Fruit fly (Drosophila melanogaster) whole organism, embryonic: ENCODE measurements around the gene CG12521.

Source experiments
- CG12236 ChIP-seq: fragments of 200-800 bp; sonication (Bioruptor generic); optimal IDR thresholded peaks from 2 replicates; lab custom pipeline; 2016; ENCODE audit warnings: missing biosample characterization, missing genetic modification characterization
- CG13287 ChIP-seq: fragments of 200-800 bp; sonication (Bioruptor generic); IDR thresholded peaks from 2 replicates; pipeline ENCODE4 v1.3.6; 2022; ENCODE audit warnings: missing biosample characterization, missing genetic modification characterization; ENCODE audit not compliant: partially characterized antibody
- CG13894 ChIP-seq: fragments of 200-800 bp; sonication (Bioruptor generic); optimal IDR thresholded peaks from 3 replicates; lab custom pipeline; 2018; ENCODE audit warnings: missing biosample characterization, mild to moderate bottlenecking, missing genetic modification characterization, moderate library complexity
- CG14014 ChIP-seq: fragments of 200-800 bp; sonication (Bioruptor generic); IDR thresholded peaks from 2 replicates; pipeline ENCODE4 v1.3.6; 2022; ENCODE audit warnings: missing biosample characterization, missing genetic modification characterization
- CG1529 ChIP-seq: fragments of 200-800 bp; sonication (Bioruptor generic); optimal IDR thresholded peaks from 3 replicates; lab custom pipeline; 2018; ENCODE audit warnings: missing biosample characterization, missing genetic modification characterization
- CG15479 ChIP-seq: fragments of 200-800 bp; sonication (Bioruptor generic); optimal IDR thresholded peaks from 3 replicates; lab custom pipeline; 2019; ENCODE audit warnings: missing biosample characterization, mild to moderate bottlenecking, missing genetic modification characterization, moderate library complexity
- CG16813 ChIP-seq: fragments of 200-800 bp; sonication (Bioruptor generic); IDR thresholded peaks from 3 replicates; pipeline ENCODE4 v1.3.6; 2022; ENCODE audit warnings: missing biosample characterization, missing genetic modification characterization; ENCODE audit not compliant: partially characterized antibody
- CG17186 ChIP-seq: fragments of 200-800 bp; sonication (Bioruptor generic); optimal IDR thresholded peaks from 3 replicates; lab custom pipeline; 2017; ENCODE audit warnings: missing biosample characterization, missing genetic modification reagents, missing genetic modification characterization
- CG17385 ChIP-seq: fragments of 200-800 bp; sonication (Bioruptor generic); optimal IDR thresholded peaks from 3 replicates; lab custom pipeline; 2018; ENCODE audit warnings: missing biosample characterization, mild to moderate bottlenecking, missing genetic modification characterization
- CG17829 ChIP-seq: fragments of 200-800 bp; optimal IDR thresholded peaks from 2 replicates; lab custom pipeline; 2019; ENCODE audit warnings: missing biosample characterization, mild to moderate bottlenecking, missing genetic modification characterization, moderate library complexity
- CG2129 ChIP-seq: fragments of 200-800 bp; sonication (Bioruptor generic); IDR thresholded peaks from 2 replicates; pipeline ENCODE4 v1.3.6; 2022; ENCODE audit warnings: missing biosample characterization, missing genetic modification characterization; ENCODE audit not compliant: partially characterized antibody
- CG30020 ChIP-seq: fragments of 200-800 bp; optimal IDR thresholded peaks from 2 replicates; lab custom pipeline; 2019; ENCODE audit warnings: missing biosample characterization, mild to moderate bottlenecking, missing genetic modification characterization, moderate library complexity
- CG7963 ChIP-seq: fragments of 200-800 bp; sonication (Bioruptor generic); IDR thresholded peaks from 3 replicates; pipeline ENCODE4 v1.3.6; 2022; ENCODE audit warnings: missing biosample characterization, missing genetic modification characterization; ENCODE audit not compliant: partially characterized antibody
- E2f2 ChIP-seq: fragments of 200-800 bp; sonication (Bioruptor generic); IDR thresholded peaks from 2 replicates; pipeline ENCODE4 v1.3.6; 2022; ENCODE audit warnings: missing biosample characterization, missing genetic modification characterization
- Fer2 ChIP-seq: fragments of 200-800 bp; sonication (Bioruptor generic); optimal IDR thresholded peaks from 2 replicates; lab custom pipeline; 2018; ENCODE audit warnings: missing biosample characterization, mild to moderate bottlenecking, missing genetic modification characterization, moderate library complexity
- GATAe ChIP-seq: fragments of 200-800 bp; sonication (Bioruptor generic); conservative IDR thresholded peaks from 2 replicates; pipeline ENCODE4 v1.3.6; 2022; ENCODE audit warnings: missing biosample characterization, missing genetic modification characterization
- HLH3B ChIP-seq: fragments of 200-800 bp; sonication (Bioruptor generic); IDR thresholded peaks from 2 replicates; pipeline ENCODE4 v1.3.6; 2022; ENCODE audit warnings: missing biosample characterization, missing genetic modification characterization
- Hmr ChIP-seq: fragments of 200-800 bp; sonication (Bioruptor generic); optimal IDR thresholded peaks from 3 replicates; lab custom pipeline; 2017; ENCODE audit warnings: mild to moderate bottlenecking, missing biosample characterization, missing genetic modification reagents, missing genetic modification characterization
- Nf-YC ChIP-seq: fragments of 200-800 bp; optimal IDR thresholded peaks from 3 replicates; lab custom pipeline; 2019; ENCODE audit warnings: missing biosample characterization, mild to moderate bottlenecking, missing genetic modification characterization, moderate library complexity
- Opbp ChIP-seq: fragments of 200-800 bp; sonication (Bioruptor generic); IDR thresholded peaks from 3 replicates; pipeline ENCODE4 v1.3.6; 2022; ENCODE audit warnings: missing biosample characterization, missing genetic modification characterization; ENCODE audit not compliant: partially characterized antibody
- PHDP ChIP-seq: fragments of 200-800 bp; sonication (Bioruptor generic); optimal IDR thresholded peaks from 3 replicates; lab custom pipeline; 2018; ENCODE audit warnings: missing biosample characterization, mild to moderate bottlenecking, missing genetic modification characterization, moderate library complexity
- Pdp1 ChIP-seq, 2 experiments: fragments of 200-800 bp; sonication (Bioruptor generic); optimal IDR thresholded peaks; 3 replicates each; lab custom pipeline; 2016; ENCODE audit warnings: missing biosample characterization in 2 of 2, missing genetic modification characterization in 2 of 2, mild to moderate bottlenecking in 1 of 2, moderate library complexity in 1 of 2
- Scr ChIP-seq: fragments of 200-800 bp; sonication (Bioruptor generic); IDR thresholded peaks from 2 replicates; pipeline ENCODE4 v1.3.6; 2022; ENCODE audit warnings: missing biosample characterization, missing genetic modification characterization; ENCODE audit not compliant: partially characterized antibody
- Side ChIP-seq: fragments of 200-800 bp; sonication (Bioruptor generic); optimal IDR thresholded peaks from 2 replicates; lab custom pipeline; 2016; ENCODE audit warnings: missing biosample characterization, missing genetic modification characterization
- bigmax ChIP-seq: fragments of 200-800 bp; sonication (Bioruptor generic); optimal IDR thresholded peaks from 2 replicates; lab custom pipeline; 2018; ENCODE audit warnings: missing biosample characterization, mild to moderate bottlenecking, missing genetic modification characterization
- cas ChIP-seq: fragments of 200-800 bp; sonication (Bioruptor generic); IDR thresholded peaks from 2 replicates; pipeline ENCODE4 v1.3.6; 2022; ENCODE audit warnings: missing biosample characterization, missing genetic modification characterization
- caup ChIP-seq: fragments of 200-800 bp; sonication (Bioruptor generic); optimal IDR thresholded peaks from 3 replicates; lab custom pipeline; 2017; ENCODE audit warnings: missing biosample characterization, mild to moderate bottlenecking, missing genetic modification characterization, moderate library complexity; ENCODE audit not compliant: severe bottlenecking
- chinmo ChIP-seq: fragments of 200-800 bp; sonication (Bioruptor generic); IDR thresholded peaks from 4 replicates; pipeline ENCODE4 v1.3.6; 2022; ENCODE audit warnings: missing biosample characterization, missing genetic modification characterization; ENCODE audit not compliant: partially characterized antibody
- dysf ChIP-seq: fragments of 200-800 bp; sonication (Bioruptor generic); IDR thresholded peaks from 3 replicates; pipeline ENCODE4 v1.3.6; 2022; ENCODE audit warnings: missing biosample characterization, missing genetic modification characterization
- fd102C ChIP-seq: fragments of 200-800 bp; sonication (Bioruptor generic); optimal IDR thresholded peaks from 2 replicates; lab custom pipeline; 2018; ENCODE audit warnings: missing biosample characterization, mild to moderate bottlenecking, missing genetic modification characterization, moderate library complexity
- gem ChIP-seq: fragments of 200-800 bp; sonication (Bioruptor generic); optimal IDR thresholded peaks from 2 replicates; lab custom pipeline; 2019; ENCODE audit warnings: missing biosample characterization, mild to moderate bottlenecking, missing genetic modification characterization, moderate library complexity
- gfzf ChIP-seq: fragments of 200-800 bp; sonication (Bioruptor generic); optimal IDR thresholded peaks from 2 replicates; lab custom pipeline; 2016; ENCODE audit warnings: missing biosample characterization, mild to moderate bottlenecking, missing genetic modification characterization, moderate library complexity
- gro ChIP-seq: fragments of 200-800 bp; sonication (Bioruptor generic); optimal IDR thresholded peaks from 2 replicates; lab custom pipeline; 2016; ENCODE audit warnings: missing biosample characterization, missing genetic modification characterization
- gsb ChIP-seq: fragments of 200-800 bp; sonication (Bioruptor generic); IDR thresholded peaks from 2 replicates; pipeline ENCODE4 v1.3.6; 2022; ENCODE audit warnings: missing biosample characterization, missing genetic modification characterization
- gt ChIP-seq: fragments of 200-800 bp; sonication (Bioruptor generic); IDR thresholded peaks from 2 replicates; pipeline ENCODE4 v1.3.6; 2022; ENCODE audit warnings: missing biosample characterization, missing genetic modification characterization
- jigr1 ChIP-seq: fragments of 200-800 bp; sonication (Bioruptor generic); IDR thresholded peaks from 3 replicates; pipeline ENCODE4 v1.3.6; 2022; ENCODE audit warnings: missing biosample characterization, missing genetic modification characterization
- kah ChIP-seq: fragments of 200-800 bp; sonication (Bioruptor generic); optimal IDR thresholded peaks from 2 replicates; lab custom pipeline; 2018; ENCODE audit warnings: missing biosample characterization, mild to moderate bottlenecking, missing genetic modification characterization
- knrl ChIP-seq: fragments of 200-800 bp; sonication (Bioruptor generic); IDR thresholded peaks from 3 replicates; pipeline ENCODE4 v1.3.6; 2022; ENCODE audit warnings: missing biosample characterization, missing genetic modification characterization; ENCODE audit not compliant: partially characterized antibody
- nau ChIP-seq: fragments of 200-800 bp; sonication (Bioruptor generic); optimal IDR thresholded peaks from 3 replicates; lab custom pipeline; 2017; ENCODE audit warnings: missing biosample characterization, mild to moderate bottlenecking, missing genetic modification characterization, missing genetic modification reagents
- pan ChIP-seq, 4 experiments: fragments of >200 bp in 3 of 4; fragments of 200-800 bp in 1 of 4; sonication (Bioruptor generic) in 1 of 4; optimal IDR thresholded peaks in 3 of 4; IDR thresholded peaks in 1 of 4; 2 replicates each; pipeline versions ENCODE4 v1.3.6 to Lab custom; 2017 to 2022; ENCODE audit warnings: missing biosample characterization in 2 of 4, missing genetic modification characterization in 2 of 4, mixed read lengths in 1 of 4
- psq ChIP-seq: fragments of 200-800 bp; sonication (Bioruptor generic); optimal IDR thresholded peaks from 2 replicates; lab custom pipeline; 2017; ENCODE audit warnings: missing biosample characterization, missing genetic modification characterization
- run ChIP-seq: fragments of 200-800 bp; sonication (Bioruptor generic); optimal IDR thresholded peaks from 3 replicates; lab custom pipeline; 2018; ENCODE audit warnings: missing biosample characterization, mild to moderate bottlenecking, missing genetic modification characterization
- sc ChIP-seq, 3 experiments: fragments of >200 bp in 2 of 3; fragments of 200-800 bp in 1 of 3; sonication (Bioruptor generic) in 1 of 3; optimal IDR thresholded peaks; 2 replicates in 2 of 3; 3 replicates in 1 of 3; lab custom pipeline; 2017; ENCODE audit warnings: mild to moderate bottlenecking in 1 of 3, missing biosample characterization in 1 of 3, missing genetic modification characterization in 1 of 3, missing genetic modification reagents in 1 of 3
- seq ChIP-seq: fragments of 200-800 bp; sonication (Bioruptor generic); IDR thresholded peaks from 2 replicates; pipeline ENCODE4 v1.3.6; 2022; ENCODE audit warnings: missing biosample characterization, missing genetic modification characterization
- stwl ChIP-seq: fragments of 200-800 bp; sonication (Bioruptor generic); optimal IDR thresholded peaks from 3 replicates; lab custom pipeline; 2018; ENCODE audit warnings: missing biosample characterization, mild to moderate bottlenecking, missing genetic modification characterization, moderate library complexity
- zf30C ChIP-seq: fragments of 200-800 bp; sonication (Bioruptor generic); optimal IDR thresholded peaks from 3 replicates; lab custom pipeline; 2018; ENCODE audit warnings: missing biosample characterization, mild to moderate bottlenecking, missing genetic modification characterization
- zfh2 ChIP-seq: fragments of 200-800 bp; sonication (Bioruptor generic); optimal IDR thresholded peaks from 2 replicates; lab custom pipeline; 2016; ENCODE audit warnings: missing biosample characterization, missing genetic modification characterization

The CG12521 gene

DNA sequence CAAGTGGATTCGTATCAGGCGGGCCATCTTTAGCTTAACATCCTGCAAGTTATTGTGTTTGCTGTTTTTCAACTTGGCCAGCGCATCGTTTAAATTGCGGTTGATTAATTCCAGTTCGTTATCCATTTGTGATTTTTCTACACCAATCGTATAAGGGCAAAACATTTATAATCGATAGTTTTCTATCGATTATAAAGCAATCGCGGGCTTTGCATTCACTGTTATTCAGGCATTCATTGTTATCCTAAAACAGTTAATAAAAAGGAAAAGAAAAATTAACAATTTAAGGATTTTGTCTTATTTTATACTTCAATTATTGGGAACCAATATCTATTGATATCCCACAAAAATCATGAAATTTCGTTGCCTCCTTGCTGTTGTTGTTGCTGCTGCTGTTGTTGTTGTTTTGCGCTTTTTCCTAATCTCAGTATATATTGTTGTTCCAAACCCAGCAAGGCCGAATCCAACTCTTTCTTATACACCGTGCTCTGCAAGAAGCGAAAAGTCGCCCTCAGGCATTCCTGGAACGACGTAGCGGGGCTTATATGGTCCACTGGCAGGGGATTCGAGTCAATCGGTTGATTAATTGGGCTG, 21.9 kb downstream of the CG12521 start, which contains the start of gene CG32095 (continued):
- TF ChIP-seq CG15479 (no peak), CG13287 (GFP tag; lab: Robert Waterston, UW) (peak; percentile 90), CG30020 (peak; percentile 21), chinmo (GFP tag; lab: Robert Waterston, UW) (0 out of 4 replicates have a peak, but pooled peaks have one; percentile 14), CG1529 (GFP tag; lab: Kevin White, UChicago) (no peak), Nf-YC (tag; lab: Kevin White, UChicago) (peak; percentile 80), zfh2 (GFP tag; lab: Kevin White, UChicago) (no peak), cas (GFP tag; lab: Robert Waterston, UW) (no peak), Hmr (no peak), Side (no peak), Opbp (GFP tag; lab: Robert Waterston, UW) (peak; percentile 76; the same call in 2 of the 3 replicates), gt (GFP tag; lab: Robert Waterston, UW) (no peak), Fer2 (tag; lab: Kevin White, UChicago) (no peak), gem (no peak), CG17829 (tag; lab: Kevin White, UChicago) (no peak), HLH3B (GFP tag; lab: Robert Waterston, UW) (no peak), gfzf (peak; percentile 46), CG12236 (GFP tag; lab: Kevin White, UChicago) (no peak), CG2129 (peak; percentile 53), bigmax (no peak), seq (GFP tag; lab: Robert Waterston, UW) (no peak), CG17186 (no peak), Scr (GFP tag; lab: Robert Waterston, UW) (peak; percentile 87), CG13894 (tag; lab: Kevin White, UChicago) (no peak), CG14014 (GFP tag; lab: Robert Waterston, UW) (no peak), pan (optimal IDR thresholded peaks at IDR 0.05; lab: Kevin White, UChicago) (no peak), pan (GFP tag; optimal IDR thresholded peaks at IDR 0.05 in 1 of 2, IDR thresholded peaks at IDR 0.05 in 1 of 2) (no peak), nau (GFP tag; lab: Kevin White, UChicago) (no peak), run (tag; lab: Kevin White, UChicago) (no peak), gsb (GFP tag; lab: Robert Waterston, UW) (no peak), stwl (peak; percentile 40), CG7963 (GFP tag; lab: Robert Waterston, UW) (peak; percentile 57; the same call in 2 of the 3 replicates), CG16813 (GFP tag; lab: Robert Waterston, UW) (peak; percentile 76), CG17385 (GFP tag; lab: Kevin White, UChicago) (no peak), Pdp1 (GFP tag; optimal IDR thresholded peaks at IDR 0.05; lab: Kevin White, UChicago) (no peak), PHDP (no peak), jigr1 (GFP tag; lab: Robert Waterston, UW) (no peak), zf30C (GFP tag; lab: Kevin White, UChicago) (no peak), sc (optimal IDR thresholded peaks at IDR 0.05; lab: Kevin White, UChicago) (no peak), sc (GFP tag; optimal IDR thresholded peaks at IDR 0.05; lab: Kevin White, UChicago) (no peak), GATAe (no peak), dysf (no peak), psq (GFP tag; lab: Kevin White, UChicago) (no peak), fd102C (GFP tag; lab: Kevin White, UChicago) (no peak), E2f2 (GFP tag; lab: Robert Waterston, UW) (peak; percentile 54), gro (GFP tag; lab: Kevin White, UChicago) (no peak), caup (GFP tag; lab: Kevin White, UChicago) (no peak), knrl (GFP tag; lab: Robert Waterston, UW) (peak; percentile 70; the same call in 2 of the 3 replicates), kah (GFP tag; lab: Kevin White, UChicago) (no peak)
